Fruit fly (Drosophila melanogaster) whole organism, embryonic: ENCODE data around the gene CG2955.
A peak's percentile ranks its signal among the peaks of the same experiment; 100 is the strongest.

Experiments used
- CG10654 ChIP-seq: fragments of 200-800 bp; sonication (Bioruptor generic); optimal IDR thresholded peaks from 2 replicates; lab custom pipeline; 2016; ENCODE audit warnings: missing biosample characterization, missing genetic modification characterization
- CG11504 ChIP-seq: fragments of 200-800 bp; sonication (Bioruptor generic); optimal IDR thresholded peaks from 3 replicates; lab custom pipeline; 2019; ENCODE audit warnings: missing biosample characterization, mild to moderate bottlenecking, missing genetic modification characterization, moderate library complexity
- CG11560 ChIP-seq: fragments of 200-800 bp; sonication (Bioruptor generic); IDR thresholded peaks from 3 replicates; pipeline ENCODE4 v1.3.6; 2022; ENCODE audit warnings: missing biosample characterization, missing genetic modification characterization
- CG12299 ChIP-seq: fragments of 200-800 bp; sonication (Bioruptor generic); optimal IDR thresholded peaks from 2 replicates; lab custom pipeline; 2018; ENCODE audit warnings: missing biosample characterization, mild to moderate bottlenecking, missing genetic modification characterization
- CG13624 ChIP-seq: fragments of 200-800 bp; sonication (Bioruptor generic); optimal IDR thresholded peaks from 2 replicates; lab custom pipeline; 2016; ENCODE audit warnings: missing biosample characterization, missing genetic modification characterization
- CG13775 ChIP-seq: fragments of 200-800 bp; sonication (Bioruptor generic); optimal IDR thresholded peaks from 3 replicates; lab custom pipeline; 2017; ENCODE audit warnings: missing biosample characterization, mild to moderate bottlenecking, missing genetic modification characterization
- CG15514 ChIP-seq: fragments of 200-800 bp; sonication (Bioruptor generic); optimal IDR thresholded peaks from 3 replicates; lab custom pipeline; 2017; ENCODE audit warnings: missing biosample characterization, missing genetic modification characterization, mild to moderate bottlenecking, moderate library complexity, missing genetic modification reagents
- CG17802 ChIP-seq: fragments of 200-800 bp; sonication (Bioruptor generic); optimal IDR thresholded peaks from 2 replicates; lab custom pipeline; 2018; ENCODE audit warnings: missing biosample characterization, mild to moderate bottlenecking, missing genetic modification characterization, moderate library complexity
- CG17912 ChIP-seq: fragments of 200-800 bp; sonication (Bioruptor generic); optimal IDR thresholded peaks from 2 replicates; lab custom pipeline; 2018; ENCODE audit warnings: missing biosample characterization, mild to moderate bottlenecking, missing genetic modification characterization
- CG2129 ChIP-seq: fragments of 200-800 bp; sonication (Bioruptor generic); IDR thresholded peaks from 2 replicates; pipeline ENCODE4 v1.3.6; 2022; ENCODE audit warnings: missing biosample characterization, missing genetic modification characterization; ENCODE audit not compliant: partially characterized antibody
- CG3281 ChIP-seq: fragments of 200-800 bp; sonication (Bioruptor generic); optimal IDR thresholded peaks from 3 replicates; lab custom pipeline; 2017; ENCODE audit warnings: missing biosample characterization, mild to moderate bottlenecking, missing genetic modification characterization
- CG4424 ChIP-seq: fragments of 200-800 bp; sonication (Bioruptor generic); optimal IDR thresholded peaks from 3 replicates; lab custom pipeline; 2016; ENCODE audit warnings: missing biosample characterization, missing genetic modification characterization
- CG6683 ChIP-seq: fragments of 200-800 bp; sonication (Bioruptor generic); optimal IDR thresholded peaks from 2 replicates; lab custom pipeline; 2017; ENCODE audit warnings: missing biosample characterization, mild to moderate bottlenecking, missing genetic modification characterization, missing genetic modification reagents
- CG6813 ChIP-seq: fragments of 200-800 bp; sonication (Bioruptor generic); optimal IDR thresholded peaks from 2 replicates; lab custom pipeline; 2017; ENCODE audit warnings: missing biosample characterization, missing genetic modification characterization, mild to moderate bottlenecking, moderate library complexity, missing genetic modification reagents
- CG7357 ChIP-seq: fragments of 200-800 bp; sonication (Bioruptor generic); IDR thresholded peaks from 3 replicates; pipeline ENCODE4 v1.3.6; 2022; ENCODE audit warnings: missing biosample characterization, missing genetic modification characterization
- CG7372 ChIP-seq: fragments of 200-800 bp; sonication (Bioruptor generic); IDR thresholded peaks from 2 replicates; pipeline ENCODE4 v1.3.6; 2022; ENCODE audit warnings: missing biosample characterization, missing genetic modification characterization
- CG7556 ChIP-seq: fragments of 200-800 bp; sonication (Bioruptor generic); optimal IDR thresholded peaks from 2 replicates; lab custom pipeline; 2017; ENCODE audit warnings: missing biosample characterization, mild to moderate bottlenecking, missing genetic modification characterization
- CG9609 ChIP-seq: fragments of 200-800 bp; sonication (Bioruptor generic); optimal IDR thresholded peaks from 3 replicates; lab custom pipeline; 2016; ENCODE audit warnings: missing biosample characterization, missing genetic modification characterization
- Camta ChIP-seq: fragments of 200-800 bp; sonication (Bioruptor generic); optimal IDR thresholded peaks from 2 replicates; lab custom pipeline; 2016; ENCODE audit warnings: missing biosample characterization, missing genetic modification characterization
- Dad ChIP-seq: fragments of 200-800 bp; sonication (Bioruptor generic); optimal IDR thresholded peaks from 3 replicates; lab custom pipeline; 2016; ENCODE audit warnings: missing biosample characterization, missing genetic modification characterization
- Dek ChIP-seq: fragments of 200-800 bp; sonication (Bioruptor generic); optimal IDR thresholded peaks from 3 replicates; lab custom pipeline; 2019; ENCODE audit warnings: missing biosample characterization, mild to moderate bottlenecking, missing genetic modification characterization, moderate library complexity
- Elba2 ChIP-seq: fragments of 200-800 bp; sonication (Bioruptor generic); optimal IDR thresholded peaks from 3 replicates; lab custom pipeline; 2016; ENCODE audit warnings: missing biosample characterization, missing genetic modification characterization
- Gsc ChIP-seq: fragments of 200-800 bp; sonication (Bioruptor generic); IDR thresholded peaks from 2 replicates; pipeline ENCODE4 v1.3.6; 2022; ENCODE audit warnings: missing biosample characterization, missing genetic modification characterization
- HLH4C ChIP-seq: fragments of 200-800 bp; sonication (Bioruptor generic); IDR thresholded peaks from 3 replicates; pipeline ENCODE4 v1.3.6; 2022; ENCODE audit warnings: missing biosample characterization, missing genetic modification characterization; ENCODE audit not compliant: partially characterized antibody
- NC2β ChIP-seq: fragments of 200-800 bp; sonication (Bioruptor generic); optimal IDR thresholded peaks from 2 replicates; lab custom pipeline; 2016; ENCODE audit warnings: missing biosample characterization, missing genetic modification characterization
- NK7.1 ChIP-seq: fragments of 200-800 bp; sonication (Bioruptor generic); optimal IDR thresholded peaks from 3 replicates; lab custom pipeline; 2016; ENCODE audit warnings: missing biosample characterization, missing genetic modification characterization
- PHDP ChIP-seq: fragments of 200-800 bp; sonication (Bioruptor generic); optimal IDR thresholded peaks from 3 replicates; lab custom pipeline; 2018; ENCODE audit warnings: missing biosample characterization, mild to moderate bottlenecking, missing genetic modification characterization, moderate library complexity
- Scr ChIP-seq: fragments of 200-800 bp; sonication (Bioruptor generic); IDR thresholded peaks from 2 replicates; pipeline ENCODE4 v1.3.6; 2022; ENCODE audit warnings: missing biosample characterization, missing genetic modification characterization; ENCODE audit not compliant: partially characterized antibody
- Vsx1 ChIP-seq: fragments of 200-800 bp; sonication (Bioruptor generic); optimal IDR thresholded peaks from 2 replicates; lab custom pipeline; 2017; ENCODE audit warnings: missing biosample characterization, mild to moderate bottlenecking, missing genetic modification characterization, missing genetic modification reagents
- ara ChIP-seq: fragments of 200-800 bp; sonication (Bioruptor generic); IDR thresholded peaks from 2 replicates; pipeline ENCODE4 v1.3.6; 2022; ENCODE audit warnings: missing biosample characterization, missing genetic modification characterization
- ase ChIP-seq: fragments of 200-800 bp; sonication (Bioruptor generic); IDR thresholded peaks from 3 replicates; pipeline ENCODE4 v1.3.6; 2022; ENCODE audit warnings: missing biosample characterization, missing genetic modification characterization
- az2 ChIP-seq: fragments of 200-800 bp; sonication (Bioruptor generic); optimal IDR thresholded peaks from 3 replicates; lab custom pipeline; 2016; ENCODE audit warnings: missing biosample characterization, missing genetic modification characterization
- bsh ChIP-seq, 2 experiments: fragments of 200-800 bp; sonication (Bioruptor generic); optimal IDR thresholded peaks; 2 replicates each; lab custom pipeline; 2017 to 2018; ENCODE audit warnings: mild to moderate bottlenecking in 2 of 2, missing biosample characterization in 2 of 2, missing genetic modification characterization in 2 of 2, moderate library complexity in 1 of 2
- cad ChIP-seq: fragments of >200 bp; optimal IDR thresholded peaks from 2 replicates; lab custom pipeline; 2017; ENCODE audit warnings: missing biosample characterization, missing genetic modification characterization
- chm ChIP-seq: fragments of 200-800 bp; sonication (Bioruptor generic); IDR thresholded peaks from 2 replicates; pipeline ENCODE4 v1.3.6; 2022; ENCODE audit warnings: missing biosample characterization, missing genetic modification characterization
- chn ChIP-seq: fragments of 200-800 bp; sonication (Bioruptor generic); optimal IDR thresholded peaks from 2 replicates; lab custom pipeline; 2016; ENCODE audit warnings: missing biosample characterization, missing genetic modification characterization
- ewg ChIP-seq: fragments of 200-800 bp; sonication (Bioruptor generic); optimal IDR thresholded peaks from 3 replicates; lab custom pipeline; 2017; ENCODE audit warnings: mild to moderate bottlenecking, missing biosample characterization, missing genetic modification reagents, missing genetic modification characterization
- fd3F ChIP-seq: fragments of 200-800 bp; sonication (Bioruptor generic); optimal IDR thresholded peaks from 2 replicates; lab custom pipeline; 2018; ENCODE audit warnings: missing biosample characterization, mild to moderate bottlenecking, missing genetic modification characterization, moderate library complexity
- grau ChIP-seq: fragments of 200-800 bp; optimal IDR thresholded peaks from 3 replicates; lab custom pipeline; 2019; ENCODE audit warnings: missing biosample characterization, mild to moderate bottlenecking, missing genetic modification characterization, moderate library complexity
- hth ChIP-seq: fragments of >200 bp; optimal IDR thresholded peaks from 2 replicates; lab custom pipeline; 2017; ENCODE audit warnings: inconsistent platforms
- jing ChIP-seq: fragments of 200-800 bp; sonication (Bioruptor generic); optimal IDR thresholded peaks from 2 replicates; lab custom pipeline; 2018; ENCODE audit warnings: missing biosample characterization, mild to moderate bottlenecking, missing genetic modification characterization
- kah ChIP-seq: fragments of 200-800 bp; sonication (Bioruptor generic); optimal IDR thresholded peaks from 2 replicates; lab custom pipeline; 2018; ENCODE audit warnings: missing biosample characterization, mild to moderate bottlenecking, missing genetic modification characterization
- kay ChIP-seq: fragments of 200-800 bp; sonication (Bioruptor generic); optimal IDR thresholded peaks from 2 replicates; lab custom pipeline; 2016; ENCODE audit warnings: missing biosample characterization, missing genetic modification characterization
- onecut ChIP-seq: fragments of 200-800 bp; sonication (Bioruptor generic); IDR thresholded peaks from 2 replicates; pipeline ENCODE4 v1.3.6; 2022; ENCODE audit warnings: missing biosample characterization, missing genetic modification characterization
- pfk ChIP-seq: fragments of 200-800 bp; sonication (Bioruptor generic); optimal IDR thresholded peaks from 2 replicates; lab custom pipeline; 2018; ENCODE audit warnings: missing biosample characterization, mild to moderate bottlenecking, missing genetic modification characterization, moderate library complexity
- psq ChIP-seq: fragments of 200-800 bp; sonication (Bioruptor generic); optimal IDR thresholded peaks from 2 replicates; lab custom pipeline; 2017; ENCODE audit warnings: missing biosample characterization, missing genetic modification characterization
- ro ChIP-seq: fragments of 200-800 bp; sonication (Bioruptor generic); IDR thresholded peaks from 2 replicates; pipeline ENCODE4 v1.3.6; 2022; ENCODE audit warnings: missing biosample characterization, missing genetic modification characterization
- scrt ChIP-seq: fragments of 200-800 bp; sonication (Bioruptor generic); optimal IDR thresholded peaks from 2 replicates; lab custom pipeline; 2018; ENCODE audit warnings: missing biosample characterization, mild to moderate bottlenecking, missing genetic modification characterization, moderate library complexity
- trem ChIP-seq: fragments of 200-800 bp; optimal IDR thresholded peaks from 3 replicates; lab custom pipeline; 2019; ENCODE audit warnings: missing biosample characterization, mild to moderate bottlenecking, missing genetic modification characterization, moderate library complexity
- unc-4 ChIP-seq: fragments of 200-800 bp; sonication (Bioruptor generic); IDR thresholded peaks from 2 replicates; pipeline ENCODE4 v1.3.6; 2022; ENCODE audit warnings: missing biosample characterization, missing genetic modification characterization; ENCODE audit not compliant: partially characterized antibody
- zfh2 ChIP-seq: fragments of 200-800 bp; sonication (Bioruptor generic); optimal IDR thresholded peaks from 2 replicates; lab custom pipeline; 2016; ENCODE audit warnings: missing biosample characterization, missing genetic modification characterization

The CG2955 gene

DNA sequence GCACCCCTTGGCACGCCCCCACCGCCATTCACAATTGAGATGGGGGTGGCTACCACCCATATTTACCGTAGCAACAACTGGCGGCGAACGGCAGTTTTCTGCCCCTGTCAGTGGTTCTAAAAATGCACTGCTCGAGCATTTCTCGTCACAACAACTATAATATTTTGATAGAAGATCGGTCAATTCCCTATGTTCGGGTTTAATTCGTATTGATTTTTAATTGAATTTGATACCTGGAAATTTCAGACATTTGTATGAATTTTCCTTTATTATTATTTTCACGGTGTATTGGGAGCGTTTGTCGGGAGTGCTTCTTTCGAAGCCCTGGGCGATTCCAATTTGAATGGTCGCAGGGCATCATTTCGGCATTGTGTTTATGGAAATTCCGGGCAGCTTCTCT is 16.0 kb upstream of the CG2955 start (continued):
- no peak for TF ChIP-seq CG17912 (GFP tag; lab: Kevin White, UChicago)
- no peak for TF ChIP-seq Camta (GFP tag; lab: Kevin White, UChicago)
- TF ChIP-seq PHDP (tag; lab: Kevin White, UChicago), result peak; percentile 40
- TF ChIP-seq chm (GFP tag; lab: Robert Waterston, UW), result no peak
- TF ChIP-seq hth (lab: Kevin White, UChicago), result no peak
- TF ChIP-seq grau (tag; lab: Kevin White, UChicago), result peak; percentile 12
- no peak for TF ChIP-seq CG2129 (GFP tag; lab: Robert Waterston, UW)
- TF ChIP-seq Scr (GFP tag; lab: Robert Waterston, UW), result no peak
- peak; percentile 82 for TF ChIP-seq ara (GFP tag; lab: Robert Waterston, UW)
- no peak for TF ChIP-seq ewg (GFP tag; lab: Kevin White, UChicago)
- TF ChIP-seq CG7556 (GFP tag; lab: Kevin White, UChicago), result peak; percentile 22
- peak in 1 of 2 experiments; percentile 53 for TF ChIP-seq bsh (GFP tag; optimal IDR thresholded peaks at IDR 0.05; lab: Kevin White, UChicago)
- no peak for TF ChIP-seq HLH4C (GFP tag; lab: Robert Waterston, UW)
- no peak for TF ChIP-seq CG9609
- peak; percentile 36 for TF ChIP-seq scrt (GFP tag; lab: Kevin White, UChicago)
- TF ChIP-seq CG7357 (GFP tag; lab: Robert Waterston, UW), result peak; percentile 63; the same call in 2 of the 3 replicates
- peak; percentile 35 for TF ChIP-seq CG6683 (GFP tag; lab: Kevin White, UChicago)
- TF ChIP-seq psq, result no peak
- no peak for TF ChIP-seq NK7.1 (GFP tag; lab: Kevin White, UChicago)
- peak; percentile 47 for TF ChIP-seq CG11504 (tag; lab: Kevin White, UChicago)
- no peak for TF ChIP-seq Dad
- no peak for TF ChIP-seq unc-4 (GFP tag; lab: Robert Waterston, UW)
- peak; percentile 68 for TF ChIP-seq CG4424 (GFP tag; lab: Kevin White, UChicago)
- no peak for TF ChIP-seq CG7372
- TF ChIP-seq CG11560 (tag; lab: Robert Waterston, UW), result no peak
- TF ChIP-seq Dek, result no peak
- TF ChIP-seq ro (GFP tag; lab: Robert Waterston, UW), result no peak
- TF ChIP-seq CG13775 (GFP tag; lab: Kevin White, UChicago), result no peak
- TF ChIP-seq fd3F (GFP tag; lab: Kevin White, UChicago), result no peak
- TF ChIP-seq kay (GFP tag; lab: Kevin White, UChicago), result no peak
- TF ChIP-seq zfh2, result no peak
- no peak for TF ChIP-seq cad (GFP tag; lab: Kevin White, UChicago)
- peak; percentile 44 for TF ChIP-seq CG6813 (GFP tag; lab: Kevin White, UChicago)
- TF ChIP-seq pfk (GFP tag; lab: Kevin White, UChicago), result no peak
- TF ChIP-seq chn, result no peak
- peak; percentile 27 for TF ChIP-seq CG10654 (GFP tag; lab: Kevin White, UChicago)
- peak; percentile 39 for TF ChIP-seq CG15514 (GFP tag; lab: Kevin White, UChicago)
- TF ChIP-seq onecut (GFP tag; lab: Robert Waterston, UW), result no peak
- TF ChIP-seq Gsc (GFP tag; lab: Robert Waterston, UW), result no peak
- no peak for TF ChIP-seq CG13624 (GFP tag; lab: Kevin White, UChicago)
- TF ChIP-seq jing (GFP tag; lab: Kevin White, UChicago), result peak; percentile 16
- TF ChIP-seq CG17802 (tag; lab: Kevin White, UChicago), result peak; percentile 22
- TF ChIP-seq kah, result peak; percentile 65
- TF ChIP-seq Elba2 (GFP tag; lab: Kevin White, UChicago), result no peak
- TF ChIP-seq az2, result peak; percentile 5
- peak; percentile 38 for TF ChIP-seq CG3281 (GFP tag; lab: Kevin White, UChicago)
- peak; percentile 70 for TF ChIP-seq ase (GFP tag; lab: Robert Waterston, UW)
- no peak for TF ChIP-seq NC2β (GFP tag; lab: Kevin White, UChicago)
- TF ChIP-seq Vsx1 (GFP tag; lab: Kevin White, UChicago), result no peak
- TF ChIP-seq CG12299 (tag; lab: Kevin White, UChicago), result no peak
- peak; percentile 33 for TF ChIP-seq trem (tag; lab: Kevin White, UChicago)
